Worm (Caenorhabditis elegans): ENCODE measurements around the gene C55C3.4.

- no peak for TF ChIP-seq flt-1 (GFP tag; IDR thresholded peaks at IDR 0.05)
- no peak for TF ChIP-seq T22C8.4 (GFP tag; IDR thresholded peaks at IDR 0.05)
- no peak for TF ChIP-seq tab-1 (GFP tag; IDR thresholded peaks at IDR 0.05)
- TF ChIP-seq ztf-23 (GFP tag; IDR thresholded peaks at IDR 0.05), result no peak
- no peak for TF ChIP-seq ref-1 (GFP tag; conservative IDR thresholded peaks at IDR 0.05)
- no peak for TF ChIP-seq klf-2 (GFP tag; conservative IDR thresholded peaks at IDR 0.05)
Observed at ce11 chrIV:5671325-5671724, 6.6 kb downstream of the C55C3.4 start.
